Fruit fly (Drosophila melanogaster) whole organism, wandering third instar larva: ENCODE results near the gene tsl.
A peak's percentile ranks its signal among the peaks of the same experiment; 100 is the strongest.

Experiments
- Abd-B ChIP-seq: fragments of >200 bp; optimal IDR thresholded peaks from 2 replicates; lab custom pipeline; 2017; ENCODE audit warnings: missing biosample characterization, missing genetic modification characterization
- CG32264 ChIP-seq: fragments of 200-800 bp; sonication (Bioruptor generic); optimal IDR thresholded peaks from 2 replicates; lab custom pipeline; 2016; ENCODE audit warnings: missing biosample characterization, missing genetic modification characterization
- CG9705 ChIP-seq: fragments of 200-800 bp; sonication (Bioruptor generic); optimal IDR thresholded peaks from 2 replicates; lab custom pipeline; 2018; ENCODE audit warnings: missing biosample characterization, mild to moderate bottlenecking, missing genetic modification characterization
- CrebA ChIP-seq: fragments of 200-800 bp; sonication (Bioruptor generic); optimal IDR thresholded peaks from 2 replicates; lab custom pipeline; 2016; ENCODE audit warnings: missing biosample characterization, mild to moderate bottlenecking, missing genetic modification characterization, borderline replicate concordance
- Dfd ChIP-seq: fragments of >200 bp; optimal IDR thresholded peaks from 2 replicates; lab custom pipeline; 2017; ENCODE audit warnings: missing biosample characterization, missing genetic modification characterization
- Dif ChIP-seq: fragments of 200-275, 200-300 bp; sonication (Bioruptor generic); optimal IDR thresholded peaks from 2 replicates; lab custom pipeline; 2018; ENCODE audit warnings: missing biosample characterization, missing genetic modification characterization; ENCODE audit not compliant: partially characterized antibody
- GATAd ChIP-seq: sonication (Bioruptor generic); optimal IDR thresholded peaks from 2 replicates; lab custom pipeline; 2016; ENCODE audit warnings: missing biosample characterization, missing genetic modification characterization
- HLH106 ChIP-seq: fragments of 200-800 bp; optimal IDR thresholded peaks from 3 replicates; lab custom pipeline; 2019; ENCODE audit warnings: missing biosample characterization, mild to moderate bottlenecking, missing genetic modification characterization, moderate library complexity
- Hnf4 ChIP-seq: fragments of 200-800 bp; sonication (Bioruptor generic); optimal IDR thresholded peaks from 2 replicates; lab custom pipeline; 2016; ENCODE audit warnings: missing biosample characterization, mild to moderate bottlenecking, missing genetic modification characterization
- Hr78 ChIP-seq: fragments of >200 bp; optimal IDR thresholded peaks from 2 replicates; lab custom pipeline; 2017; ENCODE audit warnings: missing biosample characterization, missing genetic modification characterization
- Hr83 ChIP-seq: fragments of 200-300 bp; sonication (Bioruptor generic); optimal IDR thresholded peaks from 2 replicates; lab custom pipeline; 2016; ENCODE audit warnings: missing biosample characterization, mild to moderate bottlenecking, missing genetic modification characterization, moderate library complexity; ENCODE audit not compliant: poor library complexity, severe bottlenecking
- Jra ChIP-seq: sonication (Bioruptor generic); optimal IDR thresholded peaks from 2 replicates; lab custom pipeline; 2016; ENCODE audit warnings: missing biosample characterization, missing genetic modification characterization
- Mio ChIP-seq: sonication (Bioruptor generic); optimal IDR thresholded peaks from 2 replicates; lab custom pipeline; 2016; ENCODE audit warnings: missing biosample characterization, missing genetic modification characterization
- Myc ChIP-seq: fragments of >200 bp; optimal IDR thresholded peaks from 2 replicates; lab custom pipeline; 2017
- N ChIP-seq: fragments of >200 bp; optimal IDR thresholded peaks from 2 replicates; lab custom pipeline; 2018; ENCODE audit warnings: missing biosample characterization, missing external identifiers, missing genetic modification characterization
- OdsH ChIP-seq: fragments of 200-800 bp; sonication (Bioruptor generic); optimal IDR thresholded peaks from 2 replicates; lab custom pipeline; 2016; ENCODE audit warnings: missing biosample characterization, mild to moderate bottlenecking, missing genetic modification characterization
- Rel ChIP-seq, 2 experiments: fragments of 200-800 bp; sonication (Bioruptor generic) in 1 of 2; optimal IDR thresholded peaks; 2 replicates in 1 of 2; 3 replicates in 1 of 2; lab custom pipeline; 2016 to 2019; ENCODE audit warnings: mild to moderate bottlenecking in 2 of 2, missing biosample characterization in 2 of 2, missing genetic modification characterization in 2 of 2, moderate library complexity in 1 of 2
- Sp1 ChIP-seq: fragments of 200-800 bp; sonication (Bioruptor generic); optimal IDR thresholded peaks from 3 replicates; lab custom pipeline; 2019; ENCODE audit warnings: missing biosample characterization, mild to moderate bottlenecking, missing genetic modification characterization, moderate library complexity
- Vsx2 ChIP-seq: fragments of 200-300, 225-300 bp; sonication (Bioruptor generic); optimal IDR thresholded peaks from 2 replicates; lab custom pipeline; 2018; ENCODE audit warnings: missing biosample characterization, missing genetic modification characterization; ENCODE audit not compliant: partially characterized antibody
- br ChIP-seq: fragments of 200-800 bp; sonication (Bioruptor generic); optimal IDR thresholded peaks from 2 replicates; lab custom pipeline; 2016; ENCODE audit warnings: missing biosample characterization, missing genetic modification characterization
- brk ChIP-seq: fragments of 200-800 bp; sonication (Bioruptor generic); optimal IDR thresholded peaks from 2 replicates; lab custom pipeline; 2016; ENCODE audit warnings: missing biosample characterization, mild to moderate bottlenecking, missing genetic modification characterization
- dl ChIP-seq, 2 experiments: fragments of 175-275, 200-275 bp in 1 of 2; fragments of 200-275 bp in 1 of 2; sonication (Bioruptor generic); optimal IDR thresholded peaks; lab custom pipeline; 2018; ENCODE audit warnings: mild to moderate bottlenecking in 2 of 2, missing biosample characterization in 2 of 2, missing genetic modification characterization in 2 of 2, moderate library complexity in 2 of 2; ENCODE audit not compliant: partially characterized antibody in 2 of 2, insufficient read depth in 1 of 2
- dmrt93B ChIP-seq: fragments of 200-800 bp; sonication (Bioruptor generic); optimal IDR thresholded peaks from 2 replicates; lab custom pipeline; 2018; ENCODE audit warnings: missing biosample characterization, mild to moderate bottlenecking, missing genetic modification characterization
- dsf ChIP-seq: sonication (Bioruptor generic); optimal IDR thresholded peaks from 2 replicates; lab custom pipeline; 2016; ENCODE audit warnings: missing biosample characterization, missing genetic modification characterization, borderline replicate concordance
- ey ChIP-seq: fragments of 200-800 bp; sonication (Bioruptor generic); optimal IDR thresholded peaks from 2 replicates; lab custom pipeline; 2016; ENCODE audit warnings: missing biosample characterization, missing genetic modification characterization
- foxo ChIP-seq, 2 experiments: fragments of 200-800 bp; sonication (Bioruptor generic); optimal IDR thresholded peaks; 2 replicates in 1 of 2; 3 replicates in 1 of 2; lab custom pipeline; 2016 to 2017; ENCODE audit warnings: missing biosample characterization in 2 of 2, missing genetic modification characterization in 2 of 2
- fru ChIP-seq: fragments of 200-800 bp; sonication (Bioruptor generic); optimal IDR thresholded peaks from 3 replicates; lab custom pipeline; 2016; ENCODE audit warnings: missing biosample characterization, mild to moderate bottlenecking, missing genetic modification characterization
- h ChIP-seq: fragments of 200-800 bp; sonication (Bioruptor generic); optimal IDR thresholded peaks from 3 replicates; lab custom pipeline; 2016; ENCODE audit warnings: missing biosample characterization, mild to moderate bottlenecking, missing genetic modification characterization
- jim ChIP-seq: fragments of 175-275, 200-325 bp; sonication (Bioruptor generic); optimal IDR thresholded peaks from 2 replicates; lab custom pipeline; 2016; ENCODE audit warnings: missing biosample characterization, mild to moderate bottlenecking, missing genetic modification characterization
- lola ChIP-seq: fragments of >200 bp; optimal IDR thresholded peaks from 2 replicates; lab custom pipeline; 2017; ENCODE audit warnings: missing biosample characterization, missing genetic modification characterization
- pan ChIP-seq: fragments of >200 bp; optimal IDR thresholded peaks from 2 replicates; lab custom pipeline; 2017
- psq ChIP-seq: fragments of 200-800 bp; sonication (Bioruptor generic); optimal IDR thresholded peaks from 3 replicates; lab custom pipeline; 2017; ENCODE audit warnings: missing biosample characterization, mild to moderate bottlenecking, missing genetic modification characterization, moderate library complexity
- rgr ChIP-seq: fragments of 200-800 bp; sonication (Bioruptor generic); optimal IDR thresholded peaks from 3 replicates; lab custom pipeline; 2016; ENCODE audit warnings: missing biosample characterization, mild to moderate bottlenecking, missing genetic modification characterization
- sage ChIP-seq: fragments of 200-800 bp; sonication (Bioruptor generic); optimal IDR thresholded peaks from 2 replicates; lab custom pipeline; 2016; ENCODE audit warnings: missing biosample characterization, mild to moderate bottlenecking, missing genetic modification characterization
- sv ChIP-seq: fragments of 200-800 bp; sonication (Bioruptor generic); optimal IDR thresholded peaks from 3 replicates; lab custom pipeline; 2016; ENCODE audit warnings: missing biosample characterization, missing genetic modification characterization
- tai ChIP-seq: sonication (Bioruptor generic); optimal IDR thresholded peaks from 2 replicates; lab custom pipeline; 2016; ENCODE audit warnings: missing biosample characterization, missing genetic modification characterization
- usp ChIP-seq: fragments of >200 bp; optimal IDR thresholded peaks from 2 replicates; lab custom pipeline; 2017; ENCODE audit warnings: missing biosample characterization, missing genetic modification characterization
- woc ChIP-seq: sonication (Bioruptor generic); optimal IDR thresholded peaks from 2 replicates; lab custom pipeline; 2016; ENCODE audit warnings: missing biosample characterization, mild to moderate bottlenecking, missing genetic modification characterization

The tsl gene

dm6 chr3R:21829487-21829957 is 47.2 kb upstream of the tsl start (continued):
- peak; percentile 52 for TF ChIP-seq Vsx2 (GFP tag; lab: Kevin White, UChicago)
- TF ChIP-seq rgr (GFP tag; lab: Kevin White, UChicago) = no peak

- TF ChIP-seq foxo (GFP tag; optimal IDR thresholded peaks at IDR 0.05; lab: Kevin White, UChicago) (peak in 1 of 2 experiments; percentile 22), dmrt93B (GFP tag; lab: Kevin White, UChicago) (peak; percentile 7), Dif (GFP tag; lab: Kevin White, UChicago) (no peak), N (no peak)
These were observed 46.6 kb upstream of the tsl start for dm6 chr3R:21828785-21829486.

dm6 chr3R:21828040-21828526 is 45.7 kb upstream of the tsl start:
- TF ChIP-seq sv (GFP tag; lab: Kevin White, UChicago) (peak; percentile 10), foxo (GFP tag; optimal IDR thresholded peaks at IDR 0.05; lab: Kevin White, UChicago) (peak in 1 of 2 experiments; percentile 11), psq (no peak), OdsH (GFP tag; lab: Kevin White, UChicago) (peak; percentile 16), fru (GFP tag; lab: Kevin White, UChicago) (peak; percentile 47), rgr (GFP tag; lab: Kevin White, UChicago) (peak; percentile 24), ey (GFP tag; lab: Kevin White, UChicago) (peak; percentile 51), Abd-B (GFP tag; lab: Kevin White, UChicago) (no peak), dl (GFP tag; optimal IDR thresholded peaks at IDR 0.05; lab: Kevin White, UChicago; ENCODE audit: insufficient read depth in 1 of 2, partially characterized antibody in 2 of 2) (no peak), Dfd (GFP tag; lab: Kevin White, UChicago) (no peak), h (GFP tag; lab: Kevin White, UChicago) (peak; percentile 44), GATAd (GFP tag; lab: Kevin White, UChicago) (no peak), br (GFP tag; lab: Kevin White, UChicago) (peak; percentile 20)

dm6 chr3R:21827453-21828039 is 45.2 kb upstream of the tsl start:
- TF ChIP-seq sv (GFP tag; lab: Kevin White, UChicago) = no peak
- no peak for TF ChIP-seq usp (GFP tag; lab: Kevin White, UChicago)
- TF ChIP-seq brk (GFP tag; lab: Kevin White, UChicago) = no peak
- no peak for TF ChIP-seq CG9705 (GFP tag; lab: Kevin White, UChicago)
- TF ChIP-seq dl (GFP tag; optimal IDR thresholded peaks at IDR 0.05; lab: Kevin White, UChicago; ENCODE audit: insufficient read depth in 1 of 2, partially characterized antibody in 2 of 2) = no peak
- no peak for TF ChIP-seq CrebA (GFP tag; lab: Kevin White, UChicago)
- peak; percentile 24 for TF ChIP-seq br (GFP tag; lab: Kevin White, UChicago)
- TF ChIP-seq CG32264 (GFP tag; lab: Kevin White, UChicago) = no peak
- no peak for TF ChIP-seq N
- no peak for TF ChIP-seq sage
- TF ChIP-seq rgr (GFP tag; lab: Kevin White, UChicago) = peak; percentile 54
- no peak for TF ChIP-seq Dfd (GFP tag; lab: Kevin White, UChicago)
- TF ChIP-seq OdsH (GFP tag; lab: Kevin White, UChicago) = peak; percentile 58
- no peak for TF ChIP-seq Rel (GFP tag; optimal IDR thresholded peaks at IDR 0.05; lab: Kevin White, UChicago)
- peak; percentile 37 for TF ChIP-seq Rel (tag; optimal IDR thresholded peaks at IDR 0.05; lab: Kevin White, UChicago)
- TF ChIP-seq Hnf4 (GFP tag; lab: Kevin White, UChicago) = peak; percentile 1
- peak; percentile 56 for TF ChIP-seq psq
- peak; percentile 49 for TF ChIP-seq ey (GFP tag; lab: Kevin White, UChicago)
- TF ChIP-seq Hr83 = no peak
- no peak for TF ChIP-seq Myc (lab: Kevin White, UChicago)
- TF ChIP-seq Abd-B (GFP tag; lab: Kevin White, UChicago) = no peak
- no peak for TF ChIP-seq lola (GFP tag; lab: Kevin White, UChicago)
- TF ChIP-seq jim (GFP tag; lab: Kevin White, UChicago) = no peak
- TF ChIP-seq HLH106 (tag; lab: Kevin White, UChicago) = peak; percentile 48
- TF ChIP-seq Sp1 (GFP tag; lab: Kevin White, UChicago) = peak; percentile 23
- no peak for TF ChIP-seq Jra
- peak in 1 of 2 experiments; percentile 51 for TF ChIP-seq foxo (GFP tag; optimal IDR thresholded peaks at IDR 0.05; lab: Kevin White, UChicago)
- no peak for TF ChIP-seq Hr78 (GFP tag; lab: Kevin White, UChicago)
- TF ChIP-seq Vsx2 (GFP tag; lab: Kevin White, UChicago) = no peak
- TF ChIP-seq tai (GFP tag; lab: Kevin White, UChicago) = no peak
- peak; percentile 15 for TF ChIP-seq dmrt93B (GFP tag; lab: Kevin White, UChicago)
- TF ChIP-seq woc (GFP tag; lab: Kevin White, UChicago) = peak; percentile 57
- TF ChIP-seq h (GFP tag; lab: Kevin White, UChicago) = peak; percentile 71
- TF ChIP-seq Dif (GFP tag; lab: Kevin White, UChicago) = no peak
- TF ChIP-seq GATAd (GFP tag; lab: Kevin White, UChicago) = no peak
- TF ChIP-seq Mio (GFP tag; lab: Kevin White, UChicago) = no peak
- peak; percentile 50 for TF ChIP-seq pan (lab: Kevin White, UChicago)
- no peak for TF ChIP-seq dsf (GFP tag; lab: Kevin White, UChicago)
- peak; percentile 41 for TF ChIP-seq fru (GFP tag; lab: Kevin White, UChicago)
- TF ChIP-seq, all 38 proteins: peak for 15
